Fruit fly (Drosophila melanogaster) whole organism, prepupa: Measurements from ENCODE around the gene CG33272.

Experiments used
- Blimp-1 ChIP-seq: fragments of 200-800 bp; sonication (Bioruptor generic); optimal IDR thresholded peaks from 3 replicates; lab custom pipeline; 2017; ENCODE audit warnings: missing biosample characterization, missing genetic modification characterization, mild to moderate bottlenecking, moderate library complexity, missing genetic modification reagents
- CG10631 ChIP-seq: fragments of 200-800 bp; sonication (Bioruptor generic); optimal IDR thresholded peaks from 2 replicates; lab custom pipeline; 2016; ENCODE audit warnings: missing biosample characterization, missing genetic modification characterization
- CG10669 ChIP-seq: fragments of 200-800 bp; sonication (Bioruptor generic); optimal IDR thresholded peaks from 3 replicates; lab custom pipeline; 2018; ENCODE audit warnings: missing biosample characterization, mild to moderate bottlenecking, missing genetic modification characterization, moderate library complexity
- CG11762 ChIP-seq: fragments of 200-800 bp; sonication (Bioruptor generic); optimal IDR thresholded peaks from 3 replicates; lab custom pipeline; 2016; ENCODE audit warnings: missing biosample characterization, missing genetic modification characterization; ENCODE audit not compliant: insufficient read depth
- CG11902 ChIP-seq: fragments of 200-800 bp; sonication (Bioruptor generic); optimal IDR thresholded peaks from 3 replicates; lab custom pipeline; 2016; ENCODE audit warnings: missing biosample characterization, missing genetic modification characterization
- CG15336 ChIP-seq: fragments of 200-800 bp; sonication (Bioruptor generic); IDR thresholded peaks from 2 replicates; pipeline ENCODE4 v1.3.6; 2022; ENCODE audit warnings: missing biosample characterization, missing genetic modification characterization
- CG1621 ChIP-seq: fragments of 200-800 bp; sonication (Bioruptor generic); optimal IDR thresholded peaks from 3 replicates; lab custom pipeline; 2018; ENCODE audit warnings: missing biosample characterization, mild to moderate bottlenecking, missing genetic modification characterization
- CG16779 ChIP-seq: fragments of 200-800 bp; sonication (Bioruptor generic); optimal IDR thresholded peaks from 3 replicates; lab custom pipeline; 2017; ENCODE audit warnings: missing biosample characterization, mild to moderate bottlenecking, missing genetic modification characterization
- CG31627 ChIP-seq: fragments of 200-800 bp; sonication (Bioruptor generic); optimal IDR thresholded peaks from 3 replicates; lab custom pipeline; 2016; ENCODE audit warnings: missing biosample characterization, missing genetic modification characterization
- CG32006 ChIP-seq: fragments of 200-800 bp; sonication (Bioruptor generic); optimal IDR thresholded peaks from 3 replicates; lab custom pipeline; 2017; ENCODE audit warnings: missing biosample characterization, mild to moderate bottlenecking, missing genetic modification characterization
- CG34406 ChIP-seq: fragments of 200-800 bp; sonication (Bioruptor generic); optimal IDR thresholded peaks from 3 replicates; lab custom pipeline; 2016; ENCODE audit warnings: missing biosample characterization, missing genetic modification characterization
- CG4318 ChIP-seq: fragments of 200-800 bp; sonication (Bioruptor generic); optimal IDR thresholded peaks from 3 replicates; lab custom pipeline; 2017; ENCODE audit warnings: missing biosample characterization, mild to moderate bottlenecking, missing genetic modification characterization
- CG6276 ChIP-seq: fragments of 200-800 bp; sonication (Bioruptor generic); optimal IDR thresholded peaks from 2 replicates; lab custom pipeline; 2017; ENCODE audit warnings: missing biosample characterization, mild to moderate bottlenecking, missing genetic modification characterization
- CG6808 ChIP-seq: fragments of 200-800 bp; sonication (Bioruptor generic); optimal IDR thresholded peaks from 3 replicates; lab custom pipeline; 2017; ENCODE audit warnings: missing biosample characterization, missing genetic modification characterization, mild to moderate bottlenecking, moderate library complexity, missing genetic modification reagents
- CG7368 ChIP-seq: fragments of 200-800 bp; sonication (Bioruptor generic); optimal IDR thresholded peaks from 3 replicates; lab custom pipeline; 2016; ENCODE audit warnings: missing biosample characterization, missing genetic modification characterization
- CG8119 ChIP-seq: fragments of 200-800 bp; sonication (Bioruptor generic); IDR thresholded peaks from 3 replicates; pipeline ENCODE4 v1.3.6; 2022; ENCODE audit warnings: missing biosample characterization, missing genetic modification characterization
- CG8319 ChIP-seq: fragments of 200-800 bp; sonication (Bioruptor generic); optimal IDR thresholded peaks from 3 replicates; lab custom pipeline; 2016; ENCODE audit warnings: missing biosample characterization, missing genetic modification characterization
- Eip93F ChIP-seq: fragments of 200-800 bp; sonication (Bioruptor generic); optimal IDR thresholded peaks from 2 replicates; lab custom pipeline; 2016; ENCODE audit warnings: missing biosample characterization, mild to moderate bottlenecking, missing genetic modification characterization
- Ets21C ChIP-seq: fragments of 200-800 bp; sonication (Bioruptor generic); optimal IDR thresholded peaks from 3 replicates; lab custom pipeline; 2016; ENCODE audit warnings: missing biosample characterization, missing genetic modification characterization
- Ets96B ChIP-seq: fragments of 200-800 bp; optimal IDR thresholded peaks from 2 replicates; lab custom pipeline; 2019; ENCODE audit warnings: missing biosample characterization, mild to moderate bottlenecking, missing genetic modification characterization, moderate library complexity
- Hr38 ChIP-seq: sonication (Bioruptor generic); optimal IDR thresholded peaks from 2 replicates; lab custom pipeline; 2016; ENCODE audit warnings: missing biosample characterization, missing genetic modification characterization
- Hr39 ChIP-seq: fragments of 200-800 bp; sonication (Bioruptor generic); optimal IDR thresholded peaks from 2 replicates; lab custom pipeline; 2016; ENCODE audit warnings: missing biosample characterization, missing genetic modification characterization
- Hr4 ChIP-seq: fragments of 200-800 bp; sonication (Bioruptor generic); optimal IDR thresholded peaks from 3 replicates; lab custom pipeline; 2016; ENCODE audit warnings: missing biosample characterization, missing genetic modification characterization
- Met ChIP-seq: fragments of 200-800 bp; sonication (Bioruptor generic); optimal IDR thresholded peaks from 3 replicates; lab custom pipeline; 2016; ENCODE audit warnings: missing biosample characterization, missing genetic modification characterization
- OdsH ChIP-seq: fragments of 200-800 bp; sonication (Bioruptor generic); optimal IDR thresholded peaks from 3 replicates; lab custom pipeline; 2016; ENCODE audit warnings: missing biosample characterization, missing genetic modification characterization
- Smox ChIP-seq: fragments of 200-800 bp; sonication (Bioruptor generic); optimal IDR thresholded peaks from 3 replicates; lab custom pipeline; 2016; ENCODE audit warnings: missing biosample characterization, missing genetic modification characterization
- Sox102F ChIP-seq: fragments of 200-800 bp; sonication (Bioruptor generic); optimal IDR thresholded peaks from 2 replicates; lab custom pipeline; 2016; ENCODE audit warnings: missing biosample characterization, mild to moderate bottlenecking, missing genetic modification characterization
- Sox14 ChIP-seq: fragments of 200-800 bp; sonication (Bioruptor generic); optimal IDR thresholded peaks from 3 replicates; lab custom pipeline; 2016; ENCODE audit warnings: missing biosample characterization, missing genetic modification characterization
- cyc ChIP-seq: fragments of 200-800 bp; sonication (Bioruptor generic); optimal IDR thresholded peaks from 3 replicates; lab custom pipeline; 2016; ENCODE audit warnings: missing biosample characterization, missing genetic modification characterization
- dac ChIP-seq: fragments of 200-800 bp; sonication (Bioruptor generic); optimal IDR thresholded peaks from 2 replicates; lab custom pipeline; 2017; ENCODE audit warnings: missing biosample characterization, mild to moderate bottlenecking, missing genetic modification characterization
- dsx ChIP-seq: fragments of 200-800 bp; optimal IDR thresholded peaks from 3 replicates; lab custom pipeline; 2019; ENCODE audit warnings: missing biosample characterization, mild to moderate bottlenecking, missing genetic modification characterization, moderate library complexity; ENCODE audit not compliant: poor library complexity, severe bottlenecking
- eg ChIP-seq: fragments of 200-800 bp; sonication (Bioruptor generic); IDR thresholded peaks from 3 replicates; pipeline ENCODE4 v1.3.6; 2022; ENCODE audit warnings: missing biosample characterization, missing genetic modification characterization
- esn ChIP-seq: fragments of 200-800 bp; sonication (Bioruptor generic); optimal IDR thresholded peaks from 2 replicates; lab custom pipeline; 2016; ENCODE audit warnings: missing biosample characterization, mild to moderate bottlenecking, missing genetic modification characterization, moderate library complexity
- lz ChIP-seq: fragments of 200-800 bp; sonication (Bioruptor generic); optimal IDR thresholded peaks from 3 replicates; lab custom pipeline; 2016; ENCODE audit warnings: missing biosample characterization, missing genetic modification characterization
- net ChIP-seq: fragments of 200-800 bp; sonication (Bioruptor generic); optimal IDR thresholded peaks from 3 replicates; lab custom pipeline; 2016; ENCODE audit warnings: missing biosample characterization, missing genetic modification characterization
- pdm3 ChIP-seq: fragments of 200-800 bp; sonication (Bioruptor generic); optimal IDR thresholded peaks from 3 replicates; lab custom pipeline; 2016; ENCODE audit warnings: missing biosample characterization, missing genetic modification characterization
- salr ChIP-seq, 2 experiments: fragments of 200-800 bp; sonication (Bioruptor generic); optimal IDR thresholded peaks; 3 replicates each; lab custom pipeline; 2016 to 2018; ENCODE audit warnings: missing biosample characterization in 2 of 2, missing genetic modification characterization in 2 of 2, mild to moderate bottlenecking in 1 of 2
- ss ChIP-seq, 2 experiments: fragments of 200-800 bp; sonication (Bioruptor generic); optimal IDR thresholded peaks; 2 replicates in 1 of 2; 3 replicates in 1 of 2; lab custom pipeline; 2017 to 2018; ENCODE audit warnings: mild to moderate bottlenecking in 2 of 2, missing biosample characterization in 2 of 2, missing genetic modification characterization in 2 of 2, moderate library complexity in 1 of 2
- topi ChIP-seq: fragments of 200-800 bp; sonication (Bioruptor generic); optimal IDR thresholded peaks from 3 replicates; lab custom pipeline; 2016; ENCODE audit warnings: missing biosample characterization, missing genetic modification characterization
- vri ChIP-seq: fragments of 200-800 bp; sonication (Bioruptor generic); optimal IDR thresholded peaks from 3 replicates; lab custom pipeline; 2016; ENCODE audit warnings: missing biosample characterization, mild to moderate bottlenecking, missing genetic modification characterization

The CG33272 gene

DNA sequence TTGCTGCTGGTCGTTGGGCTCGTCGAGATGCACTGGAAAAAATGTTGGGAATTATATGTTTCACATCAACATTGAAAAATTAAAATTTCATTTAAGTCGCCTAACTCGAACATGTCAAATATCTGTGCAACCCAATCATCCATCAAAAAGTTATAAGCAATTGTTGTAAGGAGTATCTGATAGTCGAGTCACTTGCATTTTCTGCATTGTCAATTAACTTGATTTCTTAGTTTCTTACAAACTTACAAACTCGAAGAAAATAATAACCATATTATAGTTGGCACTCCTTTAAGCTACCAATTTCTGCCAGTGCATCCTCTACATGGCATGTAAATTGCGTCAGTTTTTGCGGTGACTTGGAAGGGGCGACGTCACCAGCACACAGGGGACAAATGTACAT is 27.3 kb downstream of the CG33272 start (continued):
- TF ChIP-seq CG16779 = peak; percentile 44
- peak; percentile 63 for TF ChIP-seq Smox (GFP tag; lab: Kevin White, UChicago)
- peak; percentile 71 for TF ChIP-seq Hr39 (GFP tag; lab: Kevin White, UChicago)
- TF ChIP-seq OdsH = peak; percentile 68
- peak; percentile 33 to 75 for TF ChIP-seq salr (GFP tag; optimal IDR thresholded peaks at IDR 0.05; lab: Kevin White, UChicago)
- peak; percentile 73 for TF ChIP-seq Sox14
- TF ChIP-seq pdm3 (GFP tag; lab: Kevin White, UChicago) = peak; percentile 71
- TF ChIP-seq CG34406 (GFP tag; lab: Kevin White, UChicago) = peak; percentile 55
- peak; percentile 76 for TF ChIP-seq CG10669 (GFP tag; lab: Kevin White, UChicago)
- TF ChIP-seq Hr4 (GFP tag; lab: Kevin White, UChicago) = peak; percentile 65
- TF ChIP-seq CG6276 (GFP tag; lab: Kevin White, UChicago) = peak; percentile 57
- peak; percentile 49 for TF ChIP-seq cyc (GFP tag; lab: Kevin White, UChicago)
- TF ChIP-seq Sox102F (GFP tag; lab: Kevin White, UChicago) = peak; percentile 66
- TF ChIP-seq CG8119 (GFP tag; lab: Robert Waterston, UW) = peak; percentile 70
- no peak for TF ChIP-seq Hr38 (GFP tag; lab: Kevin White, UChicago)
- peak; percentile 14 for TF ChIP-seq Blimp-1
- peak; percentile 16 for TF ChIP-seq CG11902 (GFP tag; lab: Kevin White, UChicago)
- peak; percentile 47; the same call in 1 of the 2 replicates for TF ChIP-seq CG15336 (GFP tag; lab: Robert Waterston, UW)
- TF ChIP-seq CG7368 (GFP tag; lab: Kevin White, UChicago) = peak; percentile 40
- peak; percentile 51 for TF ChIP-seq Ets21C
- TF ChIP-seq topi = peak; percentile 75
- TF ChIP-seq Met (GFP tag; lab: Kevin White, UChicago) = peak; percentile 67
- peak; percentile 49 to 72 for TF ChIP-seq ss (GFP tag; optimal IDR thresholded peaks at IDR 0.05; lab: Kevin White, UChicago)
- peak; percentile 77 for TF ChIP-seq Ets96B
- peak; percentile 76 for TF ChIP-seq CG32006 (GFP tag; lab: Kevin White, UChicago)
- TF ChIP-seq lz = peak; percentile 69
- peak; percentile 70 for TF ChIP-seq CG31627 (GFP tag; lab: Kevin White, UChicago)
- peak; percentile 74 for TF ChIP-seq CG10631 (GFP tag; lab: Kevin White, UChicago)
- peak; percentile 58 for TF ChIP-seq CG6808 (GFP tag; lab: Kevin White, UChicago)
- 0 out of 3 replicates have a peak, but pooled peaks have one; percentile 35 for TF ChIP-seq eg (GFP tag; lab: Robert Waterston, UW)
- no peak for TF ChIP-seq vri (GFP tag; lab: Kevin White, UChicago)
- peak; percentile 61 for TF ChIP-seq net (GFP tag; lab: Kevin White, UChicago)
- TF ChIP-seq dsx (GFP tag; lab: Kevin White, UChicago) = peak; percentile 61
- peak; percentile 75 for TF ChIP-seq esn (GFP tag; lab: Kevin White, UChicago)
- TF ChIP-seq Eip93F = no peak
- peak; percentile 65 for TF ChIP-seq CG4318 (GFP tag; lab: Kevin White, UChicago)

DNA sequence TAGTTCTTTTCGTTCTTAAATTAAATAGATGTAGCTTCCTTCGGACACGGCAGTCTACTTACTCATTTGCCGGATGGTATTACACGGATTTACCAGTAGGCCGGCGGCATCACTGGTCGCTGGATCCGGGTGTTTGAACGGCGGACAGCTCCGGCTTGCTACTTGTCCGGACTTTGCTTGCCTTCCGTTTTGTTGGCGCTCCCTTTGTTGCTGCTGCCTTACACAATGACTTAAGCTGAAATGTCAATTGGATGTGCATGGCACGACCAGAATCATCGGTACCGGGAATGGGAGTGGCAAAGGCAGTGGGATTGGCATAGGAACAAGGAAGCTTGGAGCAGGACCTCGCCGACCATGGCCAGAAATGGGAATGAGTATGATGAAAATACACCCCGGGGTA is 30.1 kb downstream of the CG33272 start:
- TF ChIP-seq CG8119 (GFP tag; lab: Robert Waterston, UW) (no peak), dac (GFP tag; lab: Kevin White, UChicago) (no peak), esn (GFP tag; lab: Kevin White, UChicago) (no peak), CG32006 (GFP tag; lab: Kevin White, UChicago) (no peak), CG11762 (no peak), CG6808 (GFP tag; lab: Kevin White, UChicago) (no peak), ss (GFP tag; optimal IDR thresholded peaks at IDR 0.05; lab: Kevin White, UChicago) (no peak)

DNA sequence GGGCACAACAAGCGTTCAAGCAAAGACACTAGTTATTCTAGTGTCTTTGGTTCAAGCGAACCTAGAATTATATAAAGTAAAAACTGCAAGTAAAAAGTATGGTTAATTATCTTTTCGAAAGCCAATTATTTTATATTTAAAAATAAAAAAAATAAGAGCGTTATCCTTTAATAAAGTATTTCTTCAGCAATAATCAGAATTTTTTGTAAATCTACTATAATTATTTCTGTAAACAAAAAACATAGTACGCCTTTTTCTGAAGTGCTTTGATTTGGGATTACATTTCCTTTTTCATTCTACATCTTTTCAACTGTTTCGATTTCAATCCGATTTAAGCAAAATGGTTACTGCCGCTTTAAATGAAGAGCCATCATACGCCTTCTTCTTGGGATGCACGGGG is 35.7 kb downstream of the CG33272 start, which contains the start of gene Vha16-2:
Gene Vha16-2, plus strand, starts transcription at position 301 of the 400 bp plus-strand sequence.
- TF ChIP-seq Blimp-1 = no peak
- TF ChIP-seq CG8319 (GFP tag; lab: Kevin White, UChicago) = no peak
- TF ChIP-seq salr (GFP tag; optimal IDR thresholded peaks at IDR 0.05; lab: Kevin White, UChicago) = no peak
- no peak for TF ChIP-seq CG16779
- TF ChIP-seq CG1621 = no peak
